Worm (Caenorhabditis elegans) whole organism, early embryonic: ENCODE results near the gene nit-1.

Source experiments
- ama-1 ChIP-seq: fragments of 150-350 bp; optimal IDR thresholded peaks from 2 replicates; lab custom pipeline; 2014
- ceh-13 ChIP-seq: fragments of 200-800 bp; sonication (Bioruptor generic); optimal IDR thresholded peaks from 2 replicates; lab custom pipeline; 2018; ENCODE audit warnings: mild to moderate bottlenecking, missing genetic modification characterization, missing compliant biosample characterization
- ets-7 ChIP-seq: sonication (generic microtip); optimal IDR thresholded peaks from 2 replicates; lab custom pipeline; 2016; ENCODE audit warnings: missing genotype, missing genetic modification characterization, missing compliant biosample characterization
- hmg-4 ChIP-seq: fragments of 200-800 bp; sonication (Bioruptor generic); optimal IDR thresholded peaks from 2 replicates; lab custom pipeline; 2018; ENCODE audit warnings: mild to moderate bottlenecking, missing genetic modification characterization, missing compliant biosample characterization
- scrt-1 ChIP-seq: fragments of 200-800 bp; sonication (Bioruptor generic); IDR thresholded peaks from 2 replicates; pipeline ENCODE4 v1.3.6; 2022; ENCODE audit warnings: missing genetic modification characterization, missing compliant biosample characterization
- tbx-11 ChIP-seq: fragments of 200-800 bp; sonication (Bioruptor generic); IDR thresholded peaks from 2 replicates; pipeline ENCODE4 v1.3.6; 2022; ENCODE audit warnings: missing genetic modification characterization, missing compliant biosample characterization
- tbx-37 ChIP-seq: fragments of 200-800 bp; sonication (Bioruptor generic); conservative IDR thresholded peaks from 2 replicates; pipeline ENCODE4 v1.3.6; 2022; ENCODE audit warnings: missing genetic modification reagents, missing genetic modification characterization, missing compliant biosample characterization

DNA sequence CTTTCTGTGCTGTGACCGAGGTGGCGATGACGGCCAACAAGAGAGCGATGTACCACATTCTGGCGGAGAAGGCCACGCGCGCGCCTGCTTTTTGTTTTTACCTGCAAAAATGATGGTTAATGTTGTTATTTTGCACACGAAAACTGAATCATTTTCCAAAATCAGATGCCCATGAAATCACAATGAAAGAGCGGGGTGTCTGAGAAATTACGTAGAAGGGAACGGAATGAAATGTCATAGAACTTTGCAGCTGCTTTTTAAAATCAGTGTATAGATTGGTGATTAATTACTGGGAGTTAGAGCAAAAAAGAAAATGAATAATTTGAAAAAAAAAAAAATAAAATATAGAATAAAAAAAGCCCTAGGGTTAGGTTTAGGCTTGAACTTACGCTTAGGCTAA is 13.8 kb downstream of the nit-1 start, which contains the start of gene npl-10:
- TF ChIP-seq ama-1 (lab: Kevin White, UChicago) (no peak), ceh-13 (GFP tag; lab: Kevin White, UChicago) (no peak), tbx-37 (GFP tag; lab: Robert Waterston, UW) (no peak), tbx-11 (GFP tag; lab: Robert Waterston, UW) (no peak), scrt-1 (GFP tag; lab: Robert Waterston, UW) (no peak), hmg-4 (GFP tag; lab: Kevin White, UChicago) (no peak), ets-7 (tag; lab: Kevin White, UChicago) (no peak)
